Worm (Caenorhabditis elegans) whole organism, L4 larva: Measurements from ENCODE around the gene gst-34.
A peak's percentile ranks its signal among the peaks of the same experiment; 100 is the strongest.

ENCODE experiments used
- D1046.2 ChIP-seq: fragments of 200-800 bp; sonication (Bioruptor generic); IDR thresholded peaks from 2 replicates; pipeline ENCODE4 v1.3.6; 2022; ENCODE audit warnings: missing genetic modification characterization, missing compliant biosample characterization
- F10B5.3 ChIP-seq: sonication (generic microtip); optimal IDR thresholded peaks from 2 replicates; lab custom pipeline; 2016; ENCODE audit warnings: mild to moderate bottlenecking, missing genetic modification characterization, missing compliant biosample characterization
- F49E8.2 ChIP-seq: sonication (generic microtip); optimal IDR thresholded peaks from 2 replicates; lab custom pipeline; 2016; ENCODE audit warnings: missing compliant biosample characterization, mild to moderate bottlenecking, missing genetic modification characterization, borderline replicate concordance
- R02D3.7 ChIP-seq: fragments of 150-350 bp; sonication (generic microtip); optimal IDR thresholded peaks from 3 replicates; lab custom pipeline; 2014; ENCODE audit warnings: missing biosample characterization, missing genetic modification characterization
- T20F7.1 ChIP-seq: fragments of 200-800 bp; sonication (Bioruptor generic); optimal IDR thresholded peaks from 2 replicates; lab custom pipeline; 2018; ENCODE audit warnings: mild to moderate bottlenecking, missing genetic modification characterization, missing compliant biosample characterization
- T26A8.4 ChIP-seq: fragments of 200-800 bp; sonication (Bioruptor generic); IDR thresholded peaks from 2 replicates; pipeline ENCODE4 v1.3.6; 2022; ENCODE audit warnings: missing genetic modification characterization, missing compliant biosample characterization
- Y105C5A.15 ChIP-seq: fragments of 200-800 bp; sonication (Bioruptor generic); IDR thresholded peaks from 2 replicates; pipeline ENCODE4 v1.3.6; 2022; ENCODE audit warnings: missing genetic modification characterization, missing compliant biosample characterization
- aha-1 ChIP-seq: fragments of 150-350 bp; peaks from one replicate; lab custom pipeline; 2014; ENCODE audit warnings: missing biosample characterization, missing genetic modification characterization
- aly-2 ChIP-seq: sonication (generic microtip); optimal IDR thresholded peaks from 2 replicates; lab custom pipeline; 2018; ENCODE audit warnings: missing biosample characterization, missing genetic modification characterization
- ama-1 ChIP-seq: fragments of 150-350 bp; optimal IDR thresholded peaks from 2 replicates; lab custom pipeline; 2014; ENCODE audit warnings: inconsistent platforms, mixed read lengths
- ceh-28 ChIP-seq: fragments of 150-350 bp; optimal IDR thresholded peaks from 2 replicates; lab custom pipeline; 2014; ENCODE audit warnings: missing biosample characterization, missing genetic modification reagents, missing genetic modification characterization
- ceh-44 ChIP-seq: fragments of 200-800 bp; sonication (Bioruptor generic); IDR thresholded peaks from 2 replicates; pipeline ENCODE4 v1.3.6; 2022; ENCODE audit warnings: missing genetic modification reagents, missing genetic modification characterization, missing compliant biosample characterization
- ceh-62 ChIP-seq: sonication (generic microtip); optimal IDR thresholded peaks from 2 replicates; lab custom pipeline; 2017; ENCODE audit warnings: missing biosample characterization, missing genetic modification characterization
- ceh-82 ChIP-seq: sonication (generic microtip); optimal IDR thresholded peaks from 2 replicates; lab custom pipeline; 2017; ENCODE audit warnings: missing biosample characterization, missing genetic modification characterization
- ces-1 ChIP-seq: fragments of 150-350 bp; sonication (generic microtip); optimal IDR thresholded peaks from 4 replicates; lab custom pipeline; 2014; ENCODE audit warnings: missing biosample characterization, missing genetic modification reagents, missing genetic modification characterization
- ctbp-1 ChIP-seq: fragments of 200-800 bp; sonication (Bioruptor generic); IDR thresholded peaks from 2 replicates; pipeline ENCODE4 v1.3.6; 2022; ENCODE audit warnings: missing genetic modification reagents, missing genetic modification characterization, missing compliant biosample characterization
- daf-12 ChIP-seq: fragments of 150-350 bp; optimal IDR thresholded peaks from 2 replicates; lab custom pipeline; 2014; ENCODE audit warnings: missing biosample characterization, missing genetic modification reagents, missing genetic modification characterization
- dmd-8 ChIP-seq: fragments of 200-800 bp; sonication (Bioruptor generic); IDR thresholded peaks from 2 replicates; pipeline ENCODE4 v1.3.6; 2022; ENCODE audit warnings: missing genetic modification characterization, missing compliant biosample characterization
- dpl-1 ChIP-seq: fragments of 150-350 bp; optimal IDR thresholded peaks from 2 replicates; lab custom pipeline; 2014; ENCODE audit warnings: missing biosample characterization, missing genetic modification reagents, missing genetic modification characterization
- egl-27 ChIP-seq: sonication (generic microtip); optimal IDR thresholded peaks from 3 replicates; lab custom pipeline; 2017; ENCODE audit warnings: missing biosample characterization, missing genetic modification reagents, missing genetic modification characterization
- hif-1 ChIP-seq, 2 experiments: sonication (generic microtip); optimal IDR thresholded peaks; 2 replicates each; lab custom pipeline; 2016 to 2017; ENCODE audit warnings: missing compliant biosample characterization in 2 of 2, missing genetic modification characterization in 2 of 2, missing genetic modification reagents in 2 of 2, missing genotype in 2 of 2, mild to moderate bottlenecking in 1 of 2
- hmg-1.1 ChIP-seq: fragments of 200-800 bp; sonication (Bioruptor generic); IDR thresholded peaks from 2 replicates; pipeline ENCODE4 v1.3.6; 2022; ENCODE audit warnings: missing genetic modification reagents, missing genetic modification characterization, missing compliant biosample characterization
- jun-1 ChIP-seq: fragments of 150-350 bp; optimal IDR thresholded peaks from 2 replicates; lab custom pipeline; 2014; ENCODE audit warnings: missing biosample characterization, missing genetic modification reagents, missing genetic modification characterization
- lin-1 ChIP-seq: fragments of 200-800 bp; sonication (Bioruptor generic); IDR thresholded peaks from 2 replicates; pipeline ENCODE4 v1.3.6; 2022; ENCODE audit warnings: missing genetic modification reagents, missing genetic modification characterization, missing compliant biosample characterization
- lin-15B ChIP-seq: fragments of 150-350 bp; sonication (generic microtip); optimal IDR thresholded peaks from 3 replicates; lab custom pipeline; 2014; ENCODE audit warnings: missing biosample characterization, missing genetic modification characterization
- lir-3 ChIP-seq: sonication (generic microtip); optimal IDR thresholded peaks from 2 replicates; lab custom pipeline; 2016; ENCODE audit warnings: mild to moderate bottlenecking, missing genetic modification characterization, missing compliant biosample characterization
- mdl-1 ChIP-seq, 2 experiments: fragments of 150-350 bp in 1 of 2; sonication (generic microtip) in 1 of 2; optimal IDR thresholded peaks; 2 replicates each; lab custom pipeline; 2014 to 2017; ENCODE audit warnings: missing biosample characterization in 2 of 2, missing genetic modification characterization in 2 of 2
- mdt-29 ChIP-seq: fragments of 200-800 bp; sonication (Bioruptor generic); IDR thresholded peaks from 2 replicates; pipeline ENCODE4 v1.3.6; 2022; ENCODE audit warnings: missing genetic modification reagents, missing genetic modification characterization, missing compliant biosample characterization
- mep-1 ChIP-seq: fragments of 150-350 bp; sonication (generic microtip); optimal IDR thresholded peaks from 3 replicates; lab custom pipeline; 2014; ENCODE audit warnings: missing biosample characterization, missing genetic modification characterization
- mxl-3 ChIP-seq: fragments of 200-800 bp; sonication (Bioruptor generic); optimal IDR thresholded peaks from 2 replicates; lab custom pipeline; 2018; ENCODE audit warnings: mild to moderate bottlenecking, missing genetic modification characterization, missing compliant biosample characterization
- nhr-10 ChIP-seq: fragments of 150-350 bp; optimal IDR thresholded peaks from 2 replicates; lab custom pipeline; 2014; ENCODE audit warnings: missing biosample characterization, missing genetic modification characterization
- nhr-102 ChIP-seq: sonication (generic microtip); optimal IDR thresholded peaks from 2 replicates; lab custom pipeline; 2016; ENCODE audit warnings: mild to moderate bottlenecking, missing genetic modification characterization, moderate library complexity, missing compliant biosample characterization
- nhr-11 ChIP-seq: fragments of 150-350 bp; optimal IDR thresholded peaks from 2 replicates; lab custom pipeline; 2014; ENCODE audit warnings: missing biosample characterization, missing genetic modification characterization
- nhr-111 ChIP-seq: fragments of 200-800 bp; sonication (Bioruptor generic); optimal IDR thresholded peaks from 2 replicates; lab custom pipeline; 2018; ENCODE audit warnings: mild to moderate bottlenecking, missing genetic modification characterization, missing compliant biosample characterization
- nhr-237 ChIP-seq: sonication (generic microtip); optimal IDR thresholded peaks from 2 replicates; lab custom pipeline; 2017; ENCODE audit warnings: missing biosample characterization, missing genetic modification characterization
- nhr-25 ChIP-seq: sonication (generic microtip); optimal IDR thresholded peaks from 2 replicates; lab custom pipeline; 2017; ENCODE audit warnings: missing genetic modification characterization, mild to moderate bottlenecking, missing compliant biosample characterization, antibody characterized with exemption, moderate library complexity, borderline replicate concordance; ENCODE audit not compliant: insufficient read depth
- nhr-42 ChIP-seq: fragments of 200-800 bp; sonication (Bioruptor generic); IDR thresholded peaks from 2 replicates; pipeline ENCODE4 v1.3.6; 2022; ENCODE audit warnings: missing genetic modification characterization, missing compliant biosample characterization
- nhr-48 ChIP-seq: sonication (generic microtip); optimal IDR thresholded peaks from 2 replicates; lab custom pipeline; 2016; ENCODE audit warnings: mild to moderate bottlenecking, missing genetic modification characterization, missing compliant biosample characterization
- pqm-1 ChIP-seq: sonication (generic microtip); optimal IDR thresholded peaks from 2 replicates; lab custom pipeline; 2017; ENCODE audit warnings: missing biosample characterization, missing genetic modification characterization
- sdz-12 ChIP-seq: fragments of 200-800 bp; sonication (Bioruptor generic); optimal IDR thresholded peaks from 2 replicates; lab custom pipeline; 2018; ENCODE audit warnings: mild to moderate bottlenecking, missing genetic modification characterization, missing compliant biosample characterization
- set-16 ChIP-seq: fragments of 200-800 bp; sonication (Bioruptor generic); IDR thresholded peaks from 2 replicates; pipeline ENCODE4 v1.3.6; 2022; ENCODE audit warnings: missing genetic modification reagents, missing genetic modification characterization, missing compliant biosample characterization
- tra-1 ChIP-seq: fragments of 200-800 bp; sonication (Bioruptor generic); IDR thresholded peaks from 2 replicates; pipeline ENCODE4 v1.3.6; 2022; ENCODE audit warnings: missing genetic modification reagents, missing genetic modification characterization, missing compliant biosample characterization
- unc-130 ChIP-seq: sonication (generic microtip); optimal IDR thresholded peaks from 2 replicates; lab custom pipeline; 2016; ENCODE audit warnings: missing genetic modification reagents, missing genetic modification characterization, missing compliant biosample characterization
- unc-39 ChIP-seq: sonication (generic microtip); optimal IDR thresholded peaks from 2 replicates; lab custom pipeline; 2017; ENCODE audit warnings: missing biosample characterization, missing genetic modification characterization
- unc-62 ChIP-seq, 3 experiments: fragments of 150-350 bp in 1 of 3; sonication (generic microtip); optimal IDR thresholded peaks in 2 of 3; peaks in 1 of 3; 1 replicate in 1 of 3; 2 replicates in 2 of 3; lab custom pipeline; 2014 to 2017; ENCODE audit warnings: missing biosample characterization in 3 of 3, missing genetic modification characterization in 3 of 3, missing genetic modification reagents in 3 of 3, missing genotype in 1 of 3
- vab-7 ChIP-seq: fragments of 200-800 bp; sonication (Bioruptor generic); IDR thresholded peaks from 2 replicates; pipeline ENCODE4 v1.3.6; 2022; ENCODE audit warnings: missing genetic modification reagents, missing genetic modification characterization, missing compliant biosample characterization
- zip-2 ChIP-seq: fragments of 150-350 bp; optimal IDR thresholded peaks from 2 replicates; lab custom pipeline; 2014; ENCODE audit warnings: missing biosample characterization, missing genetic modification characterization
- ztf-11 ChIP-seq: fragments of 150-350 bp; optimal IDR thresholded peaks from 2 replicates; lab custom pipeline; 2014; ENCODE audit warnings: missing biosample characterization, missing genetic modification characterization
- ztf-7 ChIP-seq: fragments of 150-350 bp; optimal IDR thresholded peaks from 2 replicates; lab custom pipeline; 2014; ENCODE audit warnings: missing biosample characterization, missing genetic modification characterization

gst-34 gene

DNA sequence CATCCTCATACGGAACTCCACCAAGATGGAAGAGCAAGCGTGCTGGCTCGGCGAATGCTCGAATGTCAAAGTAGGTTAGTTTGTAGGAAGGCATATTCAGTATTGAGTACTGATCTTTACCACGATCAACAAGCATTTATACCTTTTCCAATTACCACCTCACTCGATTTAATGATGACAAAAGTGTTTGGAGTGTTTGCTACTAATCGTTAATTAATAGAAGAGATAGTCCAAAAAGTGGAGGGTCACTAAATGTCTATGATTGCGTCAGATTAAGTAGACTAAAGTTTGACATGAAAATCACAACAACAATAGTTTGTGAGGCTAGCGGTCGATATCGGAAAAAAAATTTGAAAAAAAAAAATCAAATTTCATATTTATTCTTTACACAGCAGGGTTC lies at the start of gene gst-34:
Gene gst-34, minus strand, starts transcription at position 101 of the 400 bp plus-strand sequence.
- TF ChIP-seq ctbp-1 (GFP tag; lab: Robert Waterston, UW): no peak
- no peak for TF ChIP-seq nhr-237
- no peak for TF ChIP-seq nhr-11 (tag; lab: Kevin White, UChicago)
- no peak for TF ChIP-seq D1046.2 (GFP tag; lab: Robert Waterston, UW)
- TF ChIP-seq unc-39 (tag; lab: Kevin White, UChicago): no peak
- no peak for TF ChIP-seq nhr-25 (tag; lab: Kevin White, UChicago)
- no peak for TF ChIP-seq sdz-12 (GFP tag; lab: Kevin White, UChicago)
- TF ChIP-seq tra-1 (GFP tag; lab: Robert Waterston, UW): no peak
- TF ChIP-seq unc-130 (GFP tag; lab: Kevin White, UChicago): no peak
- TF ChIP-seq nhr-48 (tag; lab: Kevin White, UChicago): no peak
- no peak for TF ChIP-seq unc-62 (GFP tag; optimal IDR thresholded peaks at IDR 0.05 in 1 of 2; lab: Kevin White, UChicago)
- no peak for TF ChIP-seq unc-62 (tag; optimal IDR thresholded peaks at IDR 0.05; lab: Kevin White, UChicago)
- no peak for TF ChIP-seq mep-1 (tag; lab: Kevin White, UChicago)
- TF ChIP-seq ztf-7 (tag; lab: Kevin White, UChicago): no peak

DNA sequence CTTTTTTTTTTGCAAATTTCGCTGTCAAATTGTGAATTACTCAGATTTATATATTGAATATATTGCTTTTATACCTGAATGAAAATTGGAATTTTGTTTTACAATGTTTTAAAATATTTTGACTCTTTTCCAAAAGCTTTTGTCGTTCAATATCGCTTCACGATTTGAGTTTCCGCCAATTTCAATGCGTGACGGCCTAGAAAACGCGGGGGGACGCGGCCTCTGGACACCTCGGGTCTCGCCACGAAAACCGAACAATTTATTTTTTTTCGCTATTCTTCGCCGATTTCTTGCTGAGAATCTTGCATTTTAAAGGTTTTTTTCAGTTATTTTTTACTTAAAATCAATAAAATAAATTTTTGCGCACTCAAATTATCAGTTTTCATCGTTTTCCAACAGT lies 49.7 kb upstream of the gst-34 start, which contains the start of gene Y46E12BL.2:
Gene Y46E12BL.2, plus strand, starts transcription at position 243 of the 400 bp plus-strand sequence.
- TF ChIP-seq T20F7.1 (GFP tag; lab: Kevin White, UChicago) (no peak), nhr-42 (GFP tag; lab: Robert Waterston, UW) (0 out of 2 replicates have a peak, but pooled peaks have one; percentile 39), pqm-1 (tag; lab: Kevin White, UChicago) (no peak), ces-1 (no peak), lin-15B (no peak), R02D3.7 (no peak), mdl-1 (tag; optimal IDR thresholded peaks at IDR 0.05; lab: Kevin White, UChicago) (peak in 1 of 2 experiments; percentile 17), egl-27 (tag; lab: Kevin White, UChicago) (no peak), nhr-48 (tag; lab: Kevin White, UChicago) (no peak), nhr-111 (GFP tag; lab: Kevin White, UChicago) (no peak), D1046.2 (GFP tag; lab: Robert Waterston, UW) (no peak), jun-1 (tag; lab: Kevin White, UChicago) (no peak), ztf-11 (tag; lab: Kevin White, UChicago) (no peak), nhr-102 (tag; lab: Kevin White, UChicago) (peak; percentile 24), dpl-1 (GFP tag; lab: Kevin White, UChicago) (peak; percentile 90), hmg-1.1 (GFP tag; lab: Robert Waterston, UW) (peak; percentile 64), nhr-10 (no peak), ceh-62 (no peak), hif-1 (tag; optimal IDR thresholded peaks at IDR 0.05; lab: Kevin White, UChicago) (peak in 1 of 2 experiments; percentile 84), ceh-82 (tag; lab: Kevin White, UChicago) (no peak), ama-1 (lab: Kevin White, UChicago) (peak; percentile 60), nhr-11 (tag; lab: Kevin White, UChicago) (no peak), vab-7 (GFP tag; lab: Robert Waterston, UW) (0 out of 2 replicates have a peak, but pooled peaks have one; percentile 8), mdt-29 (GFP tag; lab: Robert Waterston, UW) (no peak), lir-3 (tag; lab: Kevin White, UChicago) (no peak), set-16 (GFP tag; lab: Robert Waterston, UW) (no peak), mep-1 (tag; lab: Kevin White, UChicago) (peak; percentile 71), Y105C5A.15 (GFP tag; lab: Robert Waterston, UW) (no peak), T26A8.4 (peak; percentile 66), aha-1 (tag; lab: Kevin White, UChicago) (peak; percentile 93), F10B5.3 (tag; lab: Kevin White, UChicago) (peak; percentile 4), F49E8.2 (peak; percentile 55), ceh-28 (no peak), ctbp-1 (GFP tag; lab: Robert Waterston, UW) (no peak), ceh-44 (GFP tag; lab: Robert Waterston, UW) (peak; percentile 64; the same call in 1 of the 2 replicates), tra-1 (GFP tag; lab: Robert Waterston, UW) (no peak), lin-1 (no peak), nhr-237 (no peak), dmd-8 (GFP tag; lab: Robert Waterston, UW) (no peak), mxl-3 (peak; percentile 22), zip-2 (no peak), daf-12 (tag; lab: Kevin White, UChicago) (no peak), aly-2 (no peak)
